Fruit fly (Drosophila melanogaster) whole organism, embryonic: ENCODE data around the gene Taf8.
A peak's percentile ranks its signal among the peaks of the same experiment; 100 is the strongest.

Source experiments
- B-H1 ChIP-seq: fragments of 200-800 bp; sonication (Bioruptor generic); IDR thresholded peaks from 3 replicates; pipeline ENCODE4 v1.3.6; 2022; ENCODE audit warnings: missing biosample characterization, missing genetic modification characterization
- CG10462 ChIP-seq: fragments of 200-800 bp; sonication (Bioruptor generic); optimal IDR thresholded peaks from 2 replicates; lab custom pipeline; 2016; ENCODE audit warnings: missing biosample characterization, missing genetic modification characterization
- CG11398 ChIP-seq: fragments of 200-800 bp; sonication (Bioruptor generic); optimal IDR thresholded peaks from 2 replicates; lab custom pipeline; 2016; ENCODE audit warnings: missing biosample characterization, missing genetic modification characterization
- CG11560 ChIP-seq: fragments of 200-800 bp; sonication (Bioruptor generic); IDR thresholded peaks from 3 replicates; pipeline ENCODE4 v1.3.6; 2022; ENCODE audit warnings: missing biosample characterization, missing genetic modification characterization
- CG11696 ChIP-seq: fragments of 200-800 bp; sonication (Bioruptor generic); IDR thresholded peaks from 2 replicates; pipeline ENCODE4 v1.3.6; 2022; ENCODE audit warnings: missing biosample characterization, missing genetic modification characterization
- CG12155 ChIP-seq: fragments of 200-800 bp; sonication (Bioruptor generic); optimal IDR thresholded peaks from 3 replicates; lab custom pipeline; 2016; ENCODE audit warnings: missing biosample characterization, missing genetic modification characterization
- CG12236 ChIP-seq: fragments of 200-800 bp; sonication (Bioruptor generic); optimal IDR thresholded peaks from 2 replicates; lab custom pipeline; 2016; ENCODE audit warnings: missing biosample characterization, missing genetic modification characterization
- CG14050 ChIP-seq: fragments of 200-800 bp; sonication (Bioruptor generic); IDR thresholded peaks from 3 replicates; pipeline ENCODE4 v1.3.6; 2022; ENCODE audit warnings: missing biosample characterization, missing genetic modification characterization
- CG15269 ChIP-seq: fragments of 200-800 bp; sonication (Bioruptor generic); optimal IDR thresholded peaks from 2 replicates; lab custom pipeline; 2018; ENCODE audit warnings: missing biosample characterization, mild to moderate bottlenecking, missing genetic modification characterization, moderate library complexity
- CG17328 ChIP-seq: fragments of 200-800 bp; sonication (Bioruptor generic); IDR thresholded peaks from 2 replicates; pipeline ENCODE4 v1.3.6; 2022; ENCODE audit warnings: missing biosample characterization, missing genetic modification characterization
- CG18262 ChIP-seq: fragments of 200-800 bp; optimal IDR thresholded peaks from 3 replicates; lab custom pipeline; 2019; ENCODE audit warnings: missing biosample characterization, mild to moderate bottlenecking, missing genetic modification characterization, moderate library complexity
- CG18599 ChIP-seq: fragments of 200-800 bp; sonication (Bioruptor generic); optimal IDR thresholded peaks from 3 replicates; lab custom pipeline; 2017; ENCODE audit warnings: missing biosample characterization, missing genetic modification characterization, mild to moderate bottlenecking, moderate library complexity, missing genetic modification reagents
- CG2129 ChIP-seq: fragments of 200-800 bp; sonication (Bioruptor generic); IDR thresholded peaks from 2 replicates; pipeline ENCODE4 v1.3.6; 2022; ENCODE audit warnings: missing biosample characterization, missing genetic modification characterization; ENCODE audit not compliant: partially characterized antibody
- CG32772 ChIP-seq: fragments of 200-800 bp; sonication (Bioruptor generic); IDR thresholded peaks from 2 replicates; pipeline ENCODE4 v1.3.6; 2022; ENCODE audit warnings: missing biosample characterization, missing genetic modification characterization
- CG3281 ChIP-seq: fragments of 200-800 bp; sonication (Bioruptor generic); optimal IDR thresholded peaks from 3 replicates; lab custom pipeline; 2017; ENCODE audit warnings: missing biosample characterization, mild to moderate bottlenecking, missing genetic modification characterization
- CG4328 ChIP-seq: fragments of 200-800 bp; sonication (Bioruptor generic); optimal IDR thresholded peaks from 3 replicates; lab custom pipeline; 2017; ENCODE audit warnings: missing biosample characterization, missing genetic modification reagents, missing genetic modification characterization
- CG4360 ChIP-seq: fragments of 200-800 bp; sonication (Bioruptor generic); IDR thresholded peaks from 2 replicates; pipeline ENCODE4 v1.3.6; 2022; ENCODE audit warnings: missing biosample characterization, missing genetic modification characterization
- CG6854 ChIP-seq: fragments of 200-800 bp; sonication (Bioruptor generic); optimal IDR thresholded peaks from 3 replicates; lab custom pipeline; 2017; ENCODE audit warnings: missing biosample characterization, mild to moderate bottlenecking, missing genetic modification characterization
- CG7786 ChIP-seq: fragments of 200-800 bp; sonication (Bioruptor generic); optimal IDR thresholded peaks from 2 replicates; lab custom pipeline; 2016; ENCODE audit warnings: missing biosample characterization, missing genetic modification characterization
- CTCF ChIP-seq: fragments of 200-800 bp; sonication (Bioruptor generic); optimal IDR thresholded peaks from 2 replicates; lab custom pipeline; 2017; ENCODE audit warnings: missing biosample characterization, mild to moderate bottlenecking, missing genetic modification characterization, moderate library complexity
- CoRest ChIP-seq: fragments of 200-800 bp; sonication (Bioruptor generic); optimal IDR thresholded peaks from 3 replicates; lab custom pipeline; 2018; ENCODE audit warnings: missing biosample characterization, mild to moderate bottlenecking, missing genetic modification characterization, moderate library complexity
- Dfd ChIP-seq, 2 experiments: fragments of >200 bp; optimal IDR thresholded peaks; 2 replicates each; lab custom pipeline; 2017; ENCODE audit warnings: missing biosample characterization in 2 of 2, missing genetic modification characterization in 2 of 2
- Dref ChIP-seq: fragments of 200-800 bp; sonication (Bioruptor generic); IDR thresholded peaks from 2 replicates; pipeline ENCODE4 v1.3.6; 2022; ENCODE audit warnings: missing biosample characterization, missing genetic modification characterization
- Hand ChIP-seq: fragments of 200-800 bp; sonication (Bioruptor generic); optimal IDR thresholded peaks from 2 replicates; lab custom pipeline; 2017; ENCODE audit warnings: mild to moderate bottlenecking, missing biosample characterization, missing genetic modification reagents, missing genetic modification characterization
- Hey ChIP-seq: fragments of 200-800 bp; sonication (Bioruptor generic); optimal IDR thresholded peaks from 3 replicates; lab custom pipeline; 2018; ENCODE audit warnings: missing biosample characterization, mild to moderate bottlenecking, missing genetic modification characterization
- Lhr ChIP-seq: fragments of 200-800 bp; sonication (Bioruptor generic); optimal IDR thresholded peaks from 3 replicates; lab custom pipeline; 2017; ENCODE audit warnings: mild to moderate bottlenecking, missing biosample characterization, missing genetic modification reagents, missing genetic modification characterization
- Lim3 ChIP-seq: fragments of 200-800 bp; sonication (Bioruptor generic); IDR thresholded peaks from 2 replicates; pipeline ENCODE4 v1.3.6; 2022; ENCODE audit warnings: missing biosample characterization, missing genetic modification characterization
- Mad ChIP-seq: fragments of 200-800 bp; sonication (Bioruptor generic); optimal IDR thresholded peaks from 2 replicates; lab custom pipeline; 2016; ENCODE audit warnings: missing biosample characterization, missing genetic modification characterization
- Meics ChIP-seq: fragments of 200-800 bp; sonication (Bioruptor generic); optimal IDR thresholded peaks from 2 replicates; lab custom pipeline; 2017; ENCODE audit warnings: missing biosample characterization, mild to moderate bottlenecking, missing genetic modification characterization
- Poxn ChIP-seq: fragments of 200-800 bp; sonication (Bioruptor generic); IDR thresholded peaks from 2 replicates; pipeline ENCODE4 v1.3.6; 2022; ENCODE audit warnings: missing biosample characterization, missing genetic modification characterization
- Ravus ChIP-seq: fragments of 200-800 bp; sonication (Bioruptor generic); IDR thresholded peaks from 2 replicates; pipeline ENCODE4 v1.3.6; 2022; ENCODE audit warnings: missing biosample characterization, missing genetic modification characterization
- Sry-β ChIP-seq: fragments of 200-800 bp; sonication (Bioruptor generic); optimal IDR thresholded peaks from 2 replicates; lab custom pipeline; 2018; ENCODE audit warnings: missing biosample characterization, mild to moderate bottlenecking, missing genetic modification characterization, moderate library complexity
- Taf1 ChIP-seq: fragments of 200-800 bp; sonication (Bioruptor generic); IDR thresholded peaks from 2 replicates; pipeline ENCODE4 v1.3.6; 2022; ENCODE audit warnings: missing biosample characterization, missing genetic modification characterization
- Usf ChIP-seq: fragments of 200-800 bp; sonication (Bioruptor generic); optimal IDR thresholded peaks from 2 replicates; lab custom pipeline; 2017; ENCODE audit warnings: missing genotype, missing biosample characterization, missing genetic modification characterization
- Vsx1 ChIP-seq: fragments of 200-800 bp; sonication (Bioruptor generic); optimal IDR thresholded peaks from 2 replicates; lab custom pipeline; 2017; ENCODE audit warnings: missing biosample characterization, mild to moderate bottlenecking, missing genetic modification characterization, missing genetic modification reagents
- YL-1 ChIP-seq: fragments of 200-800 bp; sonication (Bioruptor generic); optimal IDR thresholded peaks from 3 replicates; lab custom pipeline; 2017; ENCODE audit warnings: missing biosample characterization, mild to moderate bottlenecking, missing genetic modification characterization
- abd-A ChIP-seq: fragments of 200-800 bp; sonication (Bioruptor generic); optimal IDR thresholded peaks from 3 replicates; lab custom pipeline; 2019; ENCODE audit warnings: missing biosample characterization, mild to moderate bottlenecking, missing genetic modification characterization, moderate library complexity
- cas ChIP-seq: fragments of 200-800 bp; sonication (Bioruptor generic); IDR thresholded peaks from 2 replicates; pipeline ENCODE4 v1.3.6; 2022; ENCODE audit warnings: missing biosample characterization, missing genetic modification characterization
- chm ChIP-seq: fragments of 200-800 bp; sonication (Bioruptor generic); IDR thresholded peaks from 2 replicates; pipeline ENCODE4 v1.3.6; 2022; ENCODE audit warnings: missing biosample characterization, missing genetic modification characterization
- dimm ChIP-seq: fragments of 200-800 bp; sonication (Bioruptor generic); IDR thresholded peaks from 2 replicates; pipeline ENCODE4 v1.3.6; 2022; ENCODE audit warnings: missing biosample characterization, missing genetic modification characterization
- dpn ChIP-seq, 2 experiments: fragments of 200-800 bp; sonication (Bioruptor generic); optimal IDR thresholded peaks; 3 replicates each; lab custom pipeline; 2016; ENCODE audit warnings: missing biosample characterization in 2 of 2, missing genetic modification characterization in 2 of 2
- fru ChIP-seq: fragments of >200 bp; optimal IDR thresholded peaks from 2 replicates; lab custom pipeline; 2017
- gce ChIP-seq: fragments of 200-800 bp; sonication (Bioruptor generic); IDR thresholded peaks from 3 replicates; pipeline ENCODE4 v1.3.6; 2022; ENCODE audit warnings: missing biosample characterization, missing genetic modification characterization
- grn ChIP-seq: fragments of 200-800 bp; sonication (Bioruptor generic); optimal IDR thresholded peaks from 3 replicates; lab custom pipeline; 2017; ENCODE audit warnings: missing biosample characterization, missing genetic modification characterization
- gro ChIP-seq: fragments of 200-800 bp; sonication (Bioruptor generic); optimal IDR thresholded peaks from 2 replicates; lab custom pipeline; 2016; ENCODE audit warnings: missing biosample characterization, missing genetic modification characterization
- ken ChIP-seq: fragments of 200-800 bp; sonication (Bioruptor generic); IDR thresholded peaks from 3 replicates; pipeline ENCODE4 v1.3.6; 2022; ENCODE audit warnings: missing biosample characterization, missing genetic modification characterization
- lab ChIP-seq: fragments of 200-800 bp; sonication (Bioruptor generic); optimal IDR thresholded peaks from 3 replicates; lab custom pipeline; 2017; ENCODE audit warnings: missing biosample characterization, missing genetic modification characterization, mild to moderate bottlenecking, moderate library complexity, missing genetic modification reagents
- lbe ChIP-seq: fragments of 200-800 bp; sonication (Bioruptor generic); optimal IDR thresholded peaks from 2 replicates; lab custom pipeline; 2016; ENCODE audit warnings: missing biosample characterization, mild to moderate bottlenecking, missing genetic modification characterization
- org-1 ChIP-seq: fragments of 200-800 bp; sonication (Bioruptor generic); optimal IDR thresholded peaks from 2 replicates; lab custom pipeline; 2017; ENCODE audit warnings: missing biosample characterization, missing genetic modification characterization
- ranshi ChIP-seq: fragments of 200-800 bp; sonication (Bioruptor generic); IDR thresholded peaks from 2 replicates; pipeline ENCODE4 v1.3.6; 2022; ENCODE audit warnings: missing biosample characterization, missing genetic modification characterization
- sens ChIP-seq: fragments of 200-800 bp; sonication (Bioruptor generic); peaks from one replicate; lab custom pipeline; 2016; ENCODE audit warnings: missing biosample characterization, missing genetic modification characterization
- seq ChIP-seq: fragments of 200-800 bp; sonication (Bioruptor generic); IDR thresholded peaks from 2 replicates; pipeline ENCODE4 v1.3.6; 2022; ENCODE audit warnings: missing biosample characterization, missing genetic modification characterization
- stc ChIP-seq: fragments of 200-800 bp; sonication (Bioruptor generic); IDR thresholded peaks from 2 replicates; pipeline ENCODE4 v1.3.6; 2022; ENCODE audit warnings: missing biosample characterization, missing genetic modification characterization
- tll ChIP-seq, 2 experiments: fragments of 200-800 bp in 1 of 2; fragments of >200 bp in 1 of 2; sonication (Bioruptor generic) in 1 of 2; optimal IDR thresholded peaks; 2 replicates each; lab custom pipeline; 2017 to 2019; ENCODE audit warnings: missing biosample characterization in 2 of 2, missing genetic modification characterization in 2 of 2, mild to moderate bottlenecking in 1 of 2, moderate library complexity in 1 of 2

Taf8 gene

DNA sequence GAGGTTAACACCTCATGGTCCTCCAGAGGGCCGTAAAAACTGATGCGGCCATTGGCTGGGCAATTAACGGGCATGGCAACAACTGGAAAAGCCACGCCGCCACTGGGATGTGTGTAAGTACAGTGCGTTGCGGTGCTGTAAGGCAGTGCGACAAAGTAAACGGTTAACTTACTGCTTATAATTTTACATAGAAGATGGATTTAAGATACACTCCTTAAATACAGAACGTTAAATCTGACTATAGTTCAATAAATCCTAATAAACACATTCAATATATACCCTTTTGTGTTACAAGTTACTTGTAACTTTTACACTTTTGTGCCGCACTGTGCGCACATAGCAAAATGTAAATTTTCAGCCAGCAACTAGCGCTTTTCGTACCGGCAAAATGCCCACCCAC lies 51.2 kb downstream of the Taf8 start (continued):
- TF ChIP-seq YL-1 (GFP tag; lab: Kevin White, UChicago) (no peak), Dfd (GFP tag; optimal IDR thresholded peaks at IDR 0.05; lab: Kevin White, UChicago) (no peak), CG4360 (GFP tag; lab: Robert Waterston, UW) (no peak), gro (GFP tag; lab: Kevin White, UChicago) (no peak), CG32772 (GFP tag; lab: Robert Waterston, UW) (no peak), tll (GFP tag; optimal IDR thresholded peaks at IDR 0.05; lab: Kevin White, UChicago) (no peak), Mad (GFP tag; lab: Kevin White, UChicago) (no peak), CG18599 (GFP tag; lab: Kevin White, UChicago) (peak; percentile 45), sens (no peak), Usf (no peak), dimm (GFP tag; lab: Robert Waterston, UW) (no peak), lbe (no peak), CG11696 (GFP tag; lab: Robert Waterston, UW) (no peak), Dref (GFP tag; lab: Robert Waterston, UW) (no peak), CG3281 (GFP tag; lab: Kevin White, UChicago) (peak; percentile 28), CoRest (tag; lab: Kevin White, UChicago) (peak; percentile 2), abd-A (tag; lab: Kevin White, UChicago) (no peak), chm (GFP tag; lab: Robert Waterston, UW) (no peak), CG11560 (no peak), Lim3 (no peak), Hey (tag; lab: Kevin White, UChicago) (no peak), CG18262 (no peak), org-1 (no peak), dpn (GFP tag; optimal IDR thresholded peaks at IDR 0.05; lab: Kevin White, UChicago) (no peak), gce (GFP tag; lab: Robert Waterston, UW) (no peak), Poxn (GFP tag; lab: Robert Waterston, UW) (no peak), stc (GFP tag; lab: Robert Waterston, UW) (no peak), CG12155 (GFP tag; lab: Kevin White, UChicago) (no peak), CG17328 (no peak), Meics (GFP tag; lab: Kevin White, UChicago) (peak; percentile 36), B-H1 (no peak), CG10462 (GFP tag; lab: Kevin White, UChicago) (no peak), cas (no peak), CG11398 (GFP tag; lab: Kevin White, UChicago) (no peak), CG14050 (no peak), CG2129 (GFP tag; lab: Robert Waterston, UW) (no peak), ken (GFP tag; lab: Robert Waterston, UW) (no peak), fru (lab: Kevin White, UChicago) (no peak), CTCF (GFP tag; lab: Kevin White, UChicago) (no peak), Hand (GFP tag; lab: Kevin White, UChicago) (no peak), Taf1 (no peak), CG4328 (no peak), CG15269 (tag; lab: Kevin White, UChicago) (peak; percentile 41), CG7786 (GFP tag; lab: Kevin White, UChicago) (no peak), CG6854 (GFP tag; lab: Kevin White, UChicago) (no peak), seq (GFP tag; lab: Robert Waterston, UW) (no peak), grn (GFP tag; lab: Kevin White, UChicago) (no peak), Sry-β (GFP tag; lab: Kevin White, UChicago) (no peak), lab (GFP tag; lab: Kevin White, UChicago) (peak; percentile 56), ranshi (GFP tag; lab: Robert Waterston, UW) (no peak), Vsx1 (GFP tag; lab: Kevin White, UChicago) (no peak), Ravus (GFP tag; lab: Robert Waterston, UW) (no peak), CG12236 (GFP tag; lab: Kevin White, UChicago) (no peak), Lhr (GFP tag; lab: Kevin White, UChicago) (no peak)
